Fruit fly (Drosophila melanogaster) whole organism, embryonic: ENCODE data around the gene CG14442.

Experiments used
- B-H2 ChIP-seq: fragments of 200-800 bp; sonication (Bioruptor generic); optimal IDR thresholded peaks from 2 replicates; lab custom pipeline; 2018; ENCODE audit warnings: missing biosample characterization, mild to moderate bottlenecking, missing genetic modification characterization
- BEAF-32 ChIP-seq: fragments of 200-800 bp; sonication (Bioruptor generic); optimal IDR thresholded peaks from 3 replicates; lab custom pipeline; 2017; ENCODE audit warnings: missing biosample characterization, missing genetic modification characterization, mild to moderate bottlenecking, moderate library complexity, missing genetic modification reagents
- Bgb ChIP-seq: fragments of 200-800 bp; sonication (Bioruptor generic); IDR thresholded peaks from 2 replicates; pipeline ENCODE4 v1.3.6; 2022; ENCODE audit warnings: missing biosample characterization, missing genetic modification characterization; ENCODE audit not compliant: partially characterized antibody
- CG10366 ChIP-seq: fragments of 200-800 bp; sonication (Bioruptor generic); IDR thresholded peaks from 2 replicates; pipeline ENCODE4 v1.3.6; 2022; ENCODE audit warnings: missing biosample characterization, missing genetic modification characterization
- CG12219 ChIP-seq: fragments of 200-800 bp; sonication (Bioruptor generic); optimal IDR thresholded peaks from 3 replicates; lab custom pipeline; 2018; ENCODE audit warnings: missing biosample characterization, mild to moderate bottlenecking, missing genetic modification characterization
- CG12391 ChIP-seq: fragments of 200-800 bp; sonication (Bioruptor generic); optimal IDR thresholded peaks from 3 replicates; lab custom pipeline; 2018; ENCODE audit warnings: missing biosample characterization, mild to moderate bottlenecking, missing genetic modification characterization, moderate library complexity
- CG14965 ChIP-seq: fragments of 200-800 bp; sonication (Bioruptor generic); optimal IDR thresholded peaks from 2 replicates; lab custom pipeline; 2016; ENCODE audit warnings: missing biosample characterization, missing genetic modification characterization, borderline replicate concordance
- CG1602 ChIP-seq: fragments of 200-800 bp; sonication (Bioruptor generic); optimal IDR thresholded peaks from 3 replicates; lab custom pipeline; 2016; ENCODE audit warnings: missing biosample characterization, missing genetic modification characterization
- CG1603 ChIP-seq: fragments of 200-800 bp; sonication (Bioruptor generic); optimal IDR thresholded peaks from 2 replicates; lab custom pipeline; 2019; ENCODE audit warnings: missing biosample characterization, mild to moderate bottlenecking, missing genetic modification characterization, moderate library complexity
- CG16813 ChIP-seq: fragments of 200-800 bp; sonication (Bioruptor generic); IDR thresholded peaks from 3 replicates; pipeline ENCODE4 v1.3.6; 2022; ENCODE audit warnings: missing biosample characterization, missing genetic modification characterization; ENCODE audit not compliant: partially characterized antibody
- CG16815 ChIP-seq: fragments of 200-800 bp; sonication (Bioruptor generic); optimal IDR thresholded peaks from 3 replicates; lab custom pipeline; 2017; ENCODE audit warnings: missing biosample characterization, mild to moderate bottlenecking, missing genetic modification characterization
- CG17802 ChIP-seq: fragments of 200-800 bp; sonication (Bioruptor generic); optimal IDR thresholded peaks from 2 replicates; lab custom pipeline; 2018; ENCODE audit warnings: missing biosample characterization, mild to moderate bottlenecking, missing genetic modification characterization, moderate library complexity
- CG18619 ChIP-seq: fragments of 200-800 bp; sonication (Bioruptor generic); optimal IDR thresholded peaks from 3 replicates; lab custom pipeline; 2017; ENCODE audit warnings: missing biosample characterization, mild to moderate bottlenecking, missing genetic modification characterization
- CG2120 ChIP-seq: fragments of 200-800 bp; sonication (Bioruptor generic); optimal IDR thresholded peaks from 3 replicates; lab custom pipeline; 2016; ENCODE audit warnings: missing biosample characterization, missing genetic modification characterization
- CG30431 ChIP-seq: fragments of 200-800 bp; sonication (Bioruptor generic); optimal IDR thresholded peaks from 2 replicates; lab custom pipeline; 2017; ENCODE audit warnings: missing biosample characterization, missing genetic modification characterization
- CG31365 ChIP-seq: fragments of 200-800 bp; sonication (Bioruptor generic); optimal IDR thresholded peaks from 2 replicates; lab custom pipeline; 2018; ENCODE audit warnings: missing biosample characterization, mild to moderate bottlenecking, missing genetic modification characterization
- CG3281 ChIP-seq: fragments of 200-800 bp; sonication (Bioruptor generic); optimal IDR thresholded peaks from 3 replicates; lab custom pipeline; 2017; ENCODE audit warnings: missing biosample characterization, mild to moderate bottlenecking, missing genetic modification characterization
- CG34376 ChIP-seq: fragments of 200-800 bp; sonication (Bioruptor generic); optimal IDR thresholded peaks from 2 replicates; lab custom pipeline; 2018; ENCODE audit warnings: missing biosample characterization, mild to moderate bottlenecking, missing genetic modification characterization
- CG4707 ChIP-seq: fragments of 200-800 bp; sonication (Bioruptor generic); optimal IDR thresholded peaks from 2 replicates; lab custom pipeline; 2018; ENCODE audit warnings: missing biosample characterization, mild to moderate bottlenecking, missing genetic modification characterization, moderate library complexity
- CG5953 ChIP-seq: fragments of 200-800 bp; sonication (Bioruptor generic); IDR thresholded peaks from 2 replicates; pipeline ENCODE4 v1.3.6; 2022; ENCODE audit warnings: missing biosample characterization, missing genetic modification characterization
- CG6791 ChIP-seq: fragments of 200-800 bp; sonication (Bioruptor generic); IDR thresholded peaks from 3 replicates; pipeline ENCODE4 v1.3.6; 2022; ENCODE audit warnings: missing biosample characterization, missing genetic modification characterization; ENCODE audit not compliant: partially characterized antibody
- CG7372 ChIP-seq: fragments of 200-800 bp; sonication (Bioruptor generic); IDR thresholded peaks from 2 replicates; pipeline ENCODE4 v1.3.6; 2022; ENCODE audit warnings: missing biosample characterization, missing genetic modification characterization
- CG7963 ChIP-seq: fragments of 200-800 bp; sonication (Bioruptor generic); IDR thresholded peaks from 3 replicates; pipeline ENCODE4 v1.3.6; 2022; ENCODE audit warnings: missing biosample characterization, missing genetic modification characterization; ENCODE audit not compliant: partially characterized antibody
- CG8359 ChIP-seq: fragments of 200-800 bp; sonication (Bioruptor generic); optimal IDR thresholded peaks from 2 replicates; lab custom pipeline; 2017; ENCODE audit warnings: missing biosample characterization, mild to moderate bottlenecking, missing genetic modification characterization, borderline replicate concordance
- CoRest ChIP-seq: fragments of 200-800 bp; sonication (Bioruptor generic); optimal IDR thresholded peaks from 3 replicates; lab custom pipeline; 2018; ENCODE audit warnings: missing biosample characterization, mild to moderate bottlenecking, missing genetic modification characterization, moderate library complexity
- ERR ChIP-seq: fragments of 200-800 bp; sonication (Bioruptor generic); optimal IDR thresholded peaks from 2 replicates; lab custom pipeline; 2016; ENCODE audit warnings: missing biosample characterization, missing genetic modification characterization
- Fer1 ChIP-seq: fragments of 200-800 bp; sonication (Bioruptor generic); optimal IDR thresholded peaks from 2 replicates; lab custom pipeline; 2017; ENCODE audit warnings: missing biosample characterization, mild to moderate bottlenecking, missing genetic modification characterization
- Fer3 ChIP-seq: fragments of 200-800 bp; sonication (Bioruptor generic); optimal IDR thresholded peaks from 2 replicates; lab custom pipeline; 2018; ENCODE audit warnings: missing biosample characterization, mild to moderate bottlenecking, missing genetic modification characterization, moderate library complexity
- H2.0 ChIP-seq: fragments of 200-800 bp; sonication (Bioruptor generic); IDR thresholded peaks from 2 replicates; pipeline ENCODE4 v1.3.6; 2022; ENCODE audit warnings: missing biosample characterization, missing genetic modification characterization
- NC2β ChIP-seq: fragments of 200-800 bp; sonication (Bioruptor generic); optimal IDR thresholded peaks from 2 replicates; lab custom pipeline; 2016; ENCODE audit warnings: missing biosample characterization, missing genetic modification characterization
- NFAT ChIP-seq: fragments of 200-800 bp; sonication (Bioruptor generic); IDR thresholded peaks from 2 replicates; pipeline ENCODE4 v1.3.6; 2022; ENCODE audit warnings: missing biosample characterization, missing genetic modification characterization
- Oaz ChIP-seq: fragments of 200-800 bp; sonication (Bioruptor generic); IDR thresholded peaks from 2 replicates; pipeline ENCODE4 v1.3.6; 2022; ENCODE audit warnings: missing biosample characterization, missing genetic modification characterization
- Sox100B ChIP-seq: fragments of 200-800 bp; sonication (Bioruptor generic); optimal IDR thresholded peaks from 3 replicates; lab custom pipeline; 2018; ENCODE audit warnings: missing biosample characterization, mild to moderate bottlenecking, missing genetic modification characterization
- Sry-δ ChIP-seq: fragments of 200-800 bp; sonication (Bioruptor generic); optimal IDR thresholded peaks from 2 replicates; lab custom pipeline; 2016; ENCODE audit warnings: missing biosample characterization, missing genetic modification characterization
- Ssrp ChIP-seq: fragments of 200-800 bp; sonication (Bioruptor generic); optimal IDR thresholded peaks from 2 replicates; lab custom pipeline; 2018; ENCODE audit warnings: missing biosample characterization, mild to moderate bottlenecking, missing genetic modification characterization, moderate library complexity
- ato ChIP-seq: fragments of 200-800 bp; sonication (Bioruptor generic); IDR thresholded peaks from 2 replicates; pipeline ENCODE4 v1.3.6; 2022; ENCODE audit warnings: missing biosample characterization, missing genetic modification characterization; ENCODE audit not compliant: partially characterized antibody
- cato ChIP-seq: fragments of 200-800 bp; sonication (Bioruptor generic); optimal IDR thresholded peaks from 2 replicates; lab custom pipeline; 2016; ENCODE audit warnings: missing biosample characterization, missing genetic modification characterization, borderline replicate concordance
- chn ChIP-seq: fragments of 200-800 bp; sonication (Bioruptor generic); optimal IDR thresholded peaks from 2 replicates; lab custom pipeline; 2016; ENCODE audit warnings: missing biosample characterization, missing genetic modification characterization
- ftz-f1 ChIP-seq: fragments of 200-800 bp; sonication (Bioruptor generic); optimal IDR thresholded peaks from 2 replicates; lab custom pipeline; 2016; ENCODE audit warnings: missing biosample characterization, missing genetic modification characterization
- gcm2 ChIP-seq: fragments of 200-800 bp; sonication (Bioruptor generic); optimal IDR thresholded peaks from 2 replicates; lab custom pipeline; 2016; ENCODE audit warnings: missing biosample characterization, missing genetic modification characterization
- hth ChIP-seq: fragments of >200 bp; optimal IDR thresholded peaks from 2 replicates; lab custom pipeline; 2017; ENCODE audit warnings: inconsistent platforms
- jumu ChIP-seq: fragments of 200-800 bp; sonication (Bioruptor generic); optimal IDR thresholded peaks from 3 replicates; lab custom pipeline; 2016; ENCODE audit warnings: missing biosample characterization, missing genetic modification characterization
- nau ChIP-seq: fragments of 200-800 bp; sonication (Bioruptor generic); optimal IDR thresholded peaks from 3 replicates; lab custom pipeline; 2017; ENCODE audit warnings: missing biosample characterization, mild to moderate bottlenecking, missing genetic modification characterization, missing genetic modification reagents
- row ChIP-seq: fragments of 200-800 bp; sonication (Bioruptor generic); IDR thresholded peaks from 3 replicates; pipeline ENCODE4 v1.3.6; 2022; ENCODE audit warnings: missing biosample characterization, missing genetic modification characterization
- sc ChIP-seq, 3 experiments: fragments of >200 bp in 2 of 3; fragments of 200-800 bp in 1 of 3; sonication (Bioruptor generic) in 1 of 3; optimal IDR thresholded peaks; 2 replicates in 2 of 3; 3 replicates in 1 of 3; lab custom pipeline; 2017; ENCODE audit warnings: mild to moderate bottlenecking in 1 of 3, missing biosample characterization in 1 of 3, missing genetic modification characterization in 1 of 3, missing genetic modification reagents in 1 of 3
- slp2 ChIP-seq: fragments of 200-800 bp; sonication (Bioruptor generic); optimal IDR thresholded peaks from 2 replicates; lab custom pipeline; 2016; ENCODE audit warnings: missing biosample characterization, missing genetic modification characterization
- ssp ChIP-seq: fragments of 200-800 bp; sonication (Bioruptor generic); IDR thresholded peaks from 2 replicates; pipeline ENCODE4 v1.3.6; 2022; ENCODE audit warnings: missing biosample characterization, missing genetic modification characterization
- sug ChIP-seq: fragments of 200-800 bp; optimal IDR thresholded peaks from 2 replicates; lab custom pipeline; 2019; ENCODE audit warnings: missing biosample characterization, mild to moderate bottlenecking, missing genetic modification characterization, moderate library complexity
- tin ChIP-seq: fragments of 200-800 bp; sonication (Bioruptor generic); optimal IDR thresholded peaks from 3 replicates; lab custom pipeline; 2016; ENCODE audit warnings: missing biosample characterization, missing genetic modification characterization

Gene CG14442

DNA sequence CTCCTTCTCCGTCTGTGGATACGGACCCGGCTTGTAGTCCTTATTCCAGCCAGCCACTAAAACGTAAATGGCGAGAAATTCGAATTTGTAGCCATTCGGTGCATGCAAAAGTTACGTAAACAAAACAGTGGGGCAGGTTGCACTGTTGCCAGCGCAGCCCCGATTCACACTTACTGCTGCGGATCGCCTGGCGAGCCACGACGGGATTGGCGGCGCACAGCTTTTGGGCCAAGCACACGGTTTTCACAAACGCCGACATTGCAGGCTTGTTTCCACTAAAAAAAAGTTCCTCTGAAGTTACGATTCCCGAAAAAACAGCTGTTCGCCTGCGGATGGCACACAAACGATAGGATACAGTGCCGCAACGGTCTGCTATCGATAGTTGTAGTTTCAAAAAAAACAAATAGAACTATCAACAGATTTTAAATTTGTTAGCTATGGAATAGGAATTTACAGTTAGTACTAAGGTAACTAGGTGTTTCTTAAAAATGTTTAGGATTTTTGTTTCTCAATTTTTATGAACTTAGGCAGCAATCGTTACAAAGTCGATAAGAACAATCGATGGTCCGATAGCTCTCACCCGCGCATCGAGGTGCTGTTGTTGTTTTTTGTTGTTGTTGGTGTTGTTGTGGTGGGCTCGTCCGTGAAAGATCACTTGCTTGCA lies 16.8 kb downstream of the CG14442 start, which contains the start of gene Fum1 (continued):
- TF ChIP-seq Fer1 (GFP tag; lab: Kevin White, UChicago) (peak; percentile 16), CG12391 (tag; lab: Kevin White, UChicago) (peak; percentile 51), tin (GFP tag; lab: Kevin White, UChicago) (no peak), cato (no peak), CG12219 (no peak), row (GFP tag; lab: Robert Waterston, UW) (peak; percentile 78), ato (GFP tag; lab: Robert Waterston, UW) (peak; percentile 57; the same call in 1 of the 2 replicates), slp2 (GFP tag; lab: Kevin White, UChicago) (no peak), jumu (GFP tag; lab: Kevin White, UChicago) (peak; percentile 10), CG5953 (GFP tag; lab: Robert Waterston, UW) (no peak), ftz-f1 (GFP tag; lab: Kevin White, UChicago) (no peak), Ssrp (tag; lab: Kevin White, UChicago) (no peak), CG10366 (GFP tag; lab: Robert Waterston, UW) (no peak), CG7372 (GFP tag; lab: Robert Waterston, UW) (no peak), CG4707 (GFP tag; lab: Kevin White, UChicago) (no peak), CG2120 (GFP tag; lab: Kevin White, UChicago) (peak; percentile 31), Fer3 (tag; lab: Kevin White, UChicago) (no peak), NC2β (no peak), NFAT (no peak), Sry-δ (peak; percentile 96), chn (GFP tag; lab: Kevin White, UChicago) (no peak), CG7963 (GFP tag; lab: Robert Waterston, UW) (peak; percentile 59; the same call in 2 of the 3 replicates), gcm2 (no peak), CG34376 (GFP tag; lab: Kevin White, UChicago) (peak; percentile 40), sug (tag; lab: Kevin White, UChicago) (peak; percentile 39), CG16815 (no peak), hth (lab: Kevin White, UChicago) (no peak), Sox100B (no peak), CG30431 (GFP tag; lab: Kevin White, UChicago) (no peak), CG3281 (GFP tag; lab: Kevin White, UChicago) (peak; percentile 14), H2.0 (no peak), CG17802 (tag; lab: Kevin White, UChicago) (no peak), CG31365 (tag; lab: Kevin White, UChicago) (no peak), CG18619 (GFP tag; lab: Kevin White, UChicago) (no peak), nau (no peak), ERR (no peak), CG6791 (GFP tag; lab: Robert Waterston, UW) (peak; percentile 78), ssp (GFP tag; lab: Robert Waterston, UW) (no peak), CG1603 (tag; lab: Kevin White, UChicago) (peak; percentile 22), CG8359 (GFP tag; lab: Kevin White, UChicago) (no peak), Oaz (no peak), B-H2 (GFP tag; lab: Kevin White, UChicago) (no peak), BEAF-32 (peak; percentile 92), CoRest (tag; lab: Kevin White, UChicago) (peak; percentile 24), Bgb (GFP tag; lab: Robert Waterston, UW) (peak; percentile 84), sc (optimal IDR thresholded peaks at IDR 0.05; lab: Kevin White, UChicago) (no peak), sc (GFP tag; optimal IDR thresholded peaks at IDR 0.05; lab: Kevin White, UChicago) (no peak), CG14965 (no peak), CG16813 (GFP tag; lab: Robert Waterston, UW) (peak; percentile 94), CG1602 (GFP tag; lab: Kevin White, UChicago) (no peak)
